Fruit fly (Drosophila melanogaster): Measurements from ENCODE around the gene nAChRalpha2.

The nAChRalpha2 gene

dm6 chr3R:24484990-24485478 lies at the start of gene nAChRalpha2:
Gene nAChRalpha2, plus strand, starts transcription at chr3R:24485428.
- TF ChIP-seq insv (optimal IDR thresholded peaks at IDR 0.05), result no peak
- no peak for TF ChIP-seq h (optimal IDR thresholded peaks at IDR 0.05)
- no peak for TF ChIP-seq psq (optimal IDR thresholded peaks at IDR 0.05)
- no peak for TF ChIP-seq Sin3A (optimal IDR thresholded peaks at IDR 0.05)
- TF ChIP-seq Myc (optimal IDR thresholded peaks at IDR 0.05), result no peak
- TF ChIP-seq ttk (optimal IDR thresholded peaks at IDR 0.05), result no peak

dm6 chr3R:24457057-24457456 lies 28.2 kb upstream of the nAChRalpha2 start, which contains the start of gene nAChRalpha1:
Gene nAChRalpha1, minus strand, starts transcription at chr3R:24457157.
- no peak for TF ChIP-seq insv (optimal IDR thresholded peaks at IDR 0.05)
- no peak for TF ChIP-seq Sin3A (optimal IDR thresholded peaks at IDR 0.05)

dm6 chr3R:24457847-24458246 lies 27.4 kb upstream of the nAChRalpha2 start:
- TF ChIP-seq h (optimal IDR thresholded peaks at IDR 0.05) (no peak), insv (optimal IDR thresholded peaks at IDR 0.05) (no peak), Sin3A (optimal IDR thresholded peaks at IDR 0.05) (no peak), Myc (optimal IDR thresholded peaks at IDR 0.05) (no peak), psq (optimal IDR thresholded peaks at IDR 0.05) (no peak), ttk (optimal IDR thresholded peaks at IDR 0.05) (no peak)

dm6 chr3R:24467237-24467636 lies 18.0 kb upstream of the nAChRalpha2 start:
- no peak for TF ChIP-seq insv (optimal IDR thresholded peaks at IDR 0.05)
- no peak for TF ChIP-seq psq (optimal IDR thresholded peaks at IDR 0.05)
- no peak for TF ChIP-seq Myc (optimal IDR thresholded peaks at IDR 0.05)
- no peak for TF ChIP-seq h (optimal IDR thresholded peaks at IDR 0.05)
- no peak for TF ChIP-seq ttk (optimal IDR thresholded peaks at IDR 0.05)
- TF ChIP-seq Sin3A (optimal IDR thresholded peaks at IDR 0.05), result no peak

dm6 chr3R:24469097-24469496 lies 16.1 kb upstream of the nAChRalpha2 start, which contains the start of gene CG31128:
Gene CG31128, plus strand, starts transcription at chr3R:24469397.
- TF ChIP-seq psq (optimal IDR thresholded peaks at IDR 0.05), result no peak
- no peak for TF ChIP-seq insv (optimal IDR thresholded peaks at IDR 0.05)
- TF ChIP-seq Sin3A (optimal IDR thresholded peaks at IDR 0.05), result no peak
- TF ChIP-seq h (optimal IDR thresholded peaks at IDR 0.05), result no peak
- TF ChIP-seq ttk (optimal IDR thresholded peaks at IDR 0.05), result no peak
- no peak for TF ChIP-seq Myc (optimal IDR thresholded peaks at IDR 0.05)

- TF ChIP-seq psq (optimal IDR thresholded peaks at IDR 0.05) (no peak), Sin3A (optimal IDR thresholded peaks at IDR 0.05) (no peak), h (optimal IDR thresholded peaks at IDR 0.05) (no peak), Myc (optimal IDR thresholded peaks at IDR 0.05) (no peak), insv (optimal IDR thresholded peaks at IDR 0.05) (no peak), ttk (optimal IDR thresholded peaks at IDR 0.05) (no peak)
These were observed 10.5 kb upstream of the nAChRalpha2 start for dm6 chr3R:24474760-24475159.

- TF ChIP-seq Myc (optimal IDR thresholded peaks at IDR 0.05), result no peak
- no peak for TF ChIP-seq ttk (optimal IDR thresholded peaks at IDR 0.05)
- TF ChIP-seq h (optimal IDR thresholded peaks at IDR 0.05), result no peak
- no peak for TF ChIP-seq psq (optimal IDR thresholded peaks at IDR 0.05)
- no peak for TF ChIP-seq insv (optimal IDR thresholded peaks at IDR 0.05)
- TF ChIP-seq Sin3A (optimal IDR thresholded peaks at IDR 0.05), result no peak
These were observed 4.2 kb upstream of the nAChRalpha2 start for dm6 chr3R:24481040-24481439.

dm6 chr3R:24496084-24496483 lies 10.9 kb downstream of the nAChRalpha2 start:
- TF ChIP-seq ttk (optimal IDR thresholded peaks at IDR 0.05) (no peak), h (optimal IDR thresholded peaks at IDR 0.05) (no peak), Myc (optimal IDR thresholded peaks at IDR 0.05) (no peak), psq (optimal IDR thresholded peaks at IDR 0.05) (no peak), insv (optimal IDR thresholded peaks at IDR 0.05) (no peak), Sin3A (optimal IDR thresholded peaks at IDR 0.05) (no peak)

dm6 chr3R:24503627-24504026 lies 18.4 kb downstream of the nAChRalpha2 start:
- no peak for TF ChIP-seq ttk (optimal IDR thresholded peaks at IDR 0.05)
- TF ChIP-seq Sin3A (optimal IDR thresholded peaks at IDR 0.05), result no peak
- TF ChIP-seq psq (optimal IDR thresholded peaks at IDR 0.05), result no peak
- TF ChIP-seq Myc (optimal IDR thresholded peaks at IDR 0.05), result no peak
- no peak for TF ChIP-seq h (optimal IDR thresholded peaks at IDR 0.05)
- TF ChIP-seq insv (optimal IDR thresholded peaks at IDR 0.05), result no peak

- TF ChIP-seq h (optimal IDR thresholded peaks at IDR 0.05) (no peak), Sin3A (optimal IDR thresholded peaks at IDR 0.05) (no peak), insv (optimal IDR thresholded peaks at IDR 0.05) (no peak), Myc (optimal IDR thresholded peaks at IDR 0.05) (no peak), psq (optimal IDR thresholded peaks at IDR 0.05) (no peak), ttk (optimal IDR thresholded peaks at IDR 0.05) (no peak)
These were observed 29.6 kb downstream of the nAChRalpha2 start, which contains the start of the genes nAChRbeta2 and DZIP1 for dm6 chr3R:24514652-24515328. Gene nAChRbeta2, minus strand, starts transcription at chr3R:24515106. Gene DZIP1, plus strand, starts transcription at chr3R:24515278.

dm6 chr3R:24518150-24518580 lies 32.9 kb downstream of the nAChRalpha2 start, which contains the start of gene Pp1alpha-96A:
Gene Pp1alpha-96A, plus strand, starts transcription at chr3R:24518270.
- TF ChIP-seq insv (optimal IDR thresholded peaks at IDR 0.05), result no peak
- TF ChIP-seq Sin3A (optimal IDR thresholded peaks at IDR 0.05), result no peak
- no peak for TF ChIP-seq h (optimal IDR thresholded peaks at IDR 0.05)
- TF ChIP-seq Myc (optimal IDR thresholded peaks at IDR 0.05), result no peak
- TF ChIP-seq ttk (optimal IDR thresholded peaks at IDR 0.05), result no peak
- TF ChIP-seq psq (optimal IDR thresholded peaks at IDR 0.05), result no peak

- TF ChIP-seq ttk (optimal IDR thresholded peaks at IDR 0.05) (no peak), Myc (optimal IDR thresholded peaks at IDR 0.05) (no peak), Sin3A (optimal IDR thresholded peaks at IDR 0.05) (no peak), insv (optimal IDR thresholded peaks at IDR 0.05) (no peak), psq (optimal IDR thresholded peaks at IDR 0.05) (no peak), h (optimal IDR thresholded peaks at IDR 0.05) (no peak)
These were observed 36.1 kb downstream of the nAChRalpha2 start for dm6 chr3R:24521313-24521712.
